Worm (Caenorhabditis elegans): Measurements from ENCODE around the gene ulp-1.

- TF ChIP-seq F16B12.6 (tag; optimal IDR thresholded peaks at IDR 0.05) (no peak), ztf-11 (tag; optimal IDR thresholded peaks at IDR 0.05) (no peak), swsn-7 (tag; optimal IDR thresholded peaks at IDR 0.05) (no peak), ces-1 (GFP tag; optimal IDR thresholded peaks at IDR 0.05) (no peak), xbp-1 (tag; optimal IDR thresholded peaks at IDR 0.05) (no peak), rnt-1 (tag; optimal IDR thresholded peaks at IDR 0.05) (no peak), sox-4 (tag; optimal IDR thresholded peaks at IDR 0.05) (no peak), aly-2 (tag; optimal IDR thresholded peaks at IDR 0.05) (no peak), ama-1 (optimal IDR thresholded peaks at IDR 0.05) (no peak), elt-2 (tag; optimal IDR thresholded peaks at IDR 0.05) (no peak)
Observed at ce11 chrIII:5160803-5161202, 8.8 kb downstream of the ulp-1 start.

All from whole organism, L1 larva.